Worm (Caenorhabditis elegans): ENCODE data around the gene F54B8.4.
"Not testable (repeated sequence)": the region's sequence is repeated elsewhere in the genome, so short reads cannot be mapped to it uniquely, and the experiment has no call there.

Gene F54B8.4

DNA sequence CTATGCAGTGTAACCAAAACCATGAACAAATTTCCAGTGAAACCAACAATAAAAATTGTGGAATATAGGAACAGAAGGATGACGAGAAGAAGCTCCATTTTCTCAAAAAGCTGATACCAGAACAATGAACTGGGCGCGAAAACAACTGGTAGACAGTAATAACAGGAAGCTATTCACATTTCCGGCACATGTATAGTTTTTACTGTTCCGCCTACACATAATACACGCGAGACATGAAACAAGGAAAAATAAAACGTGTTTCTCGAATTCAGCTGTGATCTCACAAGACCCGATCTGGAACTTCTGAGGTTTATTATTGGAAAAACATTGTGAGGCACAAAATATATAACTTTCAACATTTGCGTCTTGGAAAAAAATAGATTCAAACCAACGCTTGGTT is 6.6 kb upstream of the F54B8.4 start, which contains the start of gene srsx-36:
TSS of gene srsx-36 (minus strand) at position 101 of the 400 bp plus-strand sequence.
- no peak for TF ChIP-seq unc-62 (GFP tag; optimal IDR thresholded peaks at IDR 0.05)

DNA sequence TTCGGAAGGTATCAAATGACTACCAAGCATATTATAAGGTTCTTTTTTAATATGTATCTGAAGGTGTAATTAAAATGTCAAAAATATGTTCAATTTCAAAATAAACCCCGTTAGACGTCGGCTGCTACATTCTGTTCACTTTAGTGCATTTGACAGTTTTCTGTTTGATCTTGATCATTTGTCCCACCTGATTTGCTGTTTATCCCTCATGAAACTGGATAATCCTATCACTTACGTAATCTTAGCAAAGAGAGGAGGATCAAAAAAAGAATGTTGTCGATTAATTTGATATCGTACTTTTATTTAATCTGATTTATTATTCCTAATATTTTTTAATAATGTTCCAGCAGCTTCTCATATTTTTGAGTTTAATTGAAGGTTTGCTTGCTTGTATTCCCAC is 5.7 kb upstream of the F54B8.4 start, which contains the start of gene F54B8.1:
TSS of gene F54B8.1 (plus strand) at position 301 of the 400 bp plus-strand sequence.
- TF ChIP-seq unc-62 (GFP tag; optimal IDR thresholded peaks at IDR 0.05): no peak

DNA sequence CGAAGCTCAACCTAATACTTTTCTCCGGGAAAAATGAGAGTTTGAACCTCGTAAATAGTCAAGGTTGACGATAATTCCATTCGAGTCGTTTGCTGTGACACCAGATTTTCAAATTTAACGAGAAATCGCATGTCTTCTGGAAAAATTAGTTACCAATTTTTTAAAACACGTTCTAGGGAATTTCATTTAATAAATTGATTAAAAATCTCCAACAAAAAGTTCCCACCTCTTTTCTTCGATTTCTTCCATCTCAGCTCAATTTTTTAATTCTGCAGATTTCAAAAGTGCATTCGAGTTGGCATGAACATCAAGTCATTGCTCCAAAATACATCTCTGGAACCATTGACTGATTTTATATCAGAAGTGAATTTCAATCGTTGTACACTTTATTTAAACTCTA is 4.2 kb upstream of the F54B8.4 start, which contains the start of gene nhr-282:
TSS of gene nhr-282 (plus strand) at position 301 of the 400 bp plus-strand sequence.
- not testable (repeated sequence) for TF ChIP-seq unc-62 (GFP tag; optimal IDR thresholded peaks at IDR 0.05)

DNA sequence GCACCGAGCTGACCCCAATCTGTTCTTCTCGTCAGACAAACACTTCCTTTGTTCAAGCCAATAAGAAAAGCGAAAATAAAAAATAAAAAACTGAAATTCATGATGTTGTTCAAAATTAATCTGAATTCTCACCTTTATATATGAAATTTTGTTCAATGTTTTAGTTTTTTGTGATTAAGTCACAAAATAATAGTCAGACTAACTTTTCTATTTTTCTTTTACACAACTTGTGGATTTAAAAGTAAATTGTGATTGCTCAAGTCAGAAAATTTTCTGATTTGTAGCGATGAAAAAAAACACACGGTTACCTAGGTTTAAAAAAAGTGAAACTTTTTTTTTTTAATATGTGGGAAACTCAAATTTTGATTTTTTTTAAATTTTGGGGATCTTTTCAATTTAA is 1.6 kb downstream of the F54B8.4 start, which contains the start of gene abf-3:
TSS of gene abf-3 (minus strand) at position 101 of the 400 bp plus-strand sequence.
- TF ChIP-seq unc-62 (GFP tag; optimal IDR thresholded peaks at IDR 0.05): no peak

DNA sequence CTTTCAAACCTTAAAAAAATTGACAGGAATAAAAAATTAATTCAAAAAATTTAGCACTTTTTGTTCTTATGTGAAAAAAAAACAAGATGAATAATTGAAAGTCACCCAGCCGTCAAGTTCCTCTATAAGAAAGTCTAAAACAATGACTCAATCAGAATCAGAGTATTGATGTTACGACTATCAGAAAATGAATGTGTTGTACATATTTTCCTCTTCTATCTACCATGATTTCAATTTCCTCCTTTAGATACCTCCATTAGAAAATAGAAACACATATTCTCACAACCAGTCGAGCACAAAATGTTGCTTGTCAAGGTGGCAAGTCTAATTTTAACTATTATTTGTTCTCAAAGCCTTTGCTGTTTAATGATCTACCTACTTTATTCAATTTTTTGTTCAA is 3.8 kb downstream of the F54B8.4 start, which contains the start of gene srbc-48:
TSS of gene srbc-48 (plus strand) at position 301 of the 400 bp plus-strand sequence.
- TF ChIP-seq unc-62 (GFP tag; optimal IDR thresholded peaks at IDR 0.05): no peak

DNA sequence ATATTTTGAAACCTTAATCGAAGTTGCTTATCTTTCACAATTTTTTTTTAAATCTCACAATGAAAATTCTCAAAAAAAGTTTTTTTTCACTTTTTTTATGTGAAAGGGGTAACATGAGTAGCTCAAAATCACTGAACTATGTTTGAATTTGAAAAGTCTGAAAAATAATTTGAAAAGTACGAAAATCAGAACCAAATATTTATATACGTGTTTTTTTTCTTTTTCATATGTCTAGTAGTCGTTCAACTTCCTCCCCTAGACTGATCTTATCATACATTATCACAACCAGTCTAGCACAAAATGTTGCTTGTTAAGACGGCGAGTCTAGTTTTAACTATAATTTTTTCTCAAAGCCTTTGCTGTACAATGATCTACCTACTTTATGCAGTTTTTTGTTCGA is 5.2 kb downstream of the F54B8.4 start, which contains the start of gene srbc-49:
TSS of gene srbc-49 (plus strand) at position 301 of the 400 bp plus-strand sequence.
- TF ChIP-seq unc-62 (GFP tag; optimal IDR thresholded peaks at IDR 0.05): no peak

DNA sequence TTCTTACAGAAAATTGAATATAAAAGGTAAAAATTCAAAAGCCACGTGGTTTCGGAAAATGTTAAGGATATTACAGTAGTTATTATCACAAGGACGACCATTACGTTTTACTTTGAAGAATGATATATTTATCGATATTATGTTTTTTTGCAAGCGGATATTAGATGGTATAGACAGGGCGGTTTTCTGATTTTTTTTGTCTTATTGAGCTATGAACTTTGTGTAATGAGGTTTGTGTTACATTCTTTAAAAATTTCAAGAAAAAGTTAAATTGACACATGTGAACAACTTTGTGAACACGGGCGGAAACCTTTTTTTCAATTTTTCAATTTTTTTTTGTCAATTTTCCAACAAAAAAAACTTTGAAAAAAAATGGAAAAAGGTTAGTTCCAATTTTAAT is 8.7 kb downstream of the F54B8.4 start, which contains the start of gene srbc-50:
TSS of gene srbc-50 (minus strand) at position 101 of the 400 bp plus-strand sequence.
- TF ChIP-seq unc-62 (GFP tag; optimal IDR thresholded peaks at IDR 0.05): no peak

DNA sequence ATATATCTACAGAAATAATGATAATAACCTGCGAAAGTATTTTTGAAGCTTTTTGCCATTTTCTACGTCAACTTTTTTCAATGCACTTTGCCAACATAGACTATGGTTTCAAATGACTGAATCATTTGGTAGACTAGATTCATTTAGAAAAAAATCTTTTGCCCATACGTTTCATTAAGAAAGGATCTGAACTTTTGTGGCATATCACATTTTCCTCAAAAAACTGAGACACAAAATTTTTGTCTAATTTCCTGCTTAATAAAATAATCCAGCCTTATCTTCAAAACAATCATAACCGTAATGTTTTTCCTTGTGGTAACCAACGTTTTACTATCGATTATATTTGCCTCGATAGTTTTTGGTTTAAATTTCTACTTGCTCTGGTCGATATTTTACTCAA is 9.9 kb downstream of the F54B8.4 start, which contains the start of gene srbc-51:
TSS of gene srbc-51 (plus strand) at position 301 of the 400 bp plus-strand sequence.
- TF ChIP-seq unc-62 (GFP tag; optimal IDR thresholded peaks at IDR 0.05): no peak

DNA sequence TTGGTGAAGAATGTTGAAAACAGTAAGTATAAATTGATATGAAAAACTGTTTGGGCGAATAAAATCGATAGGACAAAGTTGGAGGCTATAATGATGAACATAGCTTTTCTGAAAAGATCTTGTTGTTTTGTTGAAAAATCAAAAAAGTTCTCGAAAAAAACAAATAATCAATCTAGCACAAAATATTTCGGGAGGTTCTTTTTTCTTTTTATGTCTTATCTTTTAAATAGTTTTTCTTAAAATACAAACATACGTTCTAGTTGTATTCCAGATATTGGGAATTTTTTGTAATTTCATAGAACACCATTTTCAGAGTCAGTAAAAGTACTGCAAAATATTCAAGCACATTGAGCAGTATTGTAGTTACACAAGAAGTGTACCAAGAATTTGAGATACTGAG is 13.7 kb downstream of the F54B8.4 start, which contains the start of gene srbc-55:
TSS of gene srbc-55 (minus strand) at position 101 of the 400 bp plus-strand sequence.
- no peak for TF ChIP-seq unc-62 (GFP tag; optimal IDR thresholded peaks at IDR 0.05)

DNA sequence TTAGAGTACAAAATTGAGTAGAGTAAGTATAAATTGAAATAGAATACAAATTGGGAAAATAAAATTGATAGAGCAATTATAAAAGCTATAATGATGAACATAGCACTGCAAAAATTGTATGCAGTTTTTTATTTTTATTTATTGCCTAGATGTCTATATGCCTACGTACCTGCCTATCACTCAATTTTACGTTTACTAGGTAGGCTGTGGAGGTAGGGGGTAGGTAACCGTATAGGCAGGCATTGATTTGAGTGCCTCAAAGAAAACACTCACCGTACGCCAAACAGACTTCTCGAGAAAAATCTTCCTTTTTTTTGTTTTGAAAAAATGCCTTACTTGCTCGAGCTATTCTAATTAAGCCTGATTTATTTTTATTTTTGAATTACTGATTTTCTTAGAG is 15.4 kb downstream of the F54B8.4 start, which contains the start of gene srbc-56:
TSS of gene srbc-56 (minus strand) at position 101 of the 400 bp plus-strand sequence.
- TF ChIP-seq unc-62 (GFP tag; optimal IDR thresholded peaks at IDR 0.05): no peak

DNA sequence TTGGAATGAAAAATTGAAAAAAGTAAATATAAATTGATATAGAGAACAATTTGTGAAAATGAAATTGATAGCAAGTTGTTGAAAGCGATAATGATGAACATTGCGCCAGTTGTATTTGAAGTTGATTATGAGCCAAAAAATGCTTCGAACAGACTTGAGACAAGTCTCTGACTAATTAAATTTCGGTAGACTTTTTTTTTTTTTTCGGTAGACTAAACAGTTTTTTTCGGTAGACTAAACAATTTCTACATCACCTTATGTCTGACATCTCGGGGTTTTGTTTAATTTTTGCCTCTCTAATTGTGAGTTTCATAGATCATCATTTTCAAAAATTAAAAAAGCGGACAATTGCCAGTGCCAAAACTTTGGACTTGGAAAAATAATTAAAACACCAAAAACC is 17.4 kb downstream of the F54B8.4 start, which contains the start of gene srbc-54:
TSS of gene srbc-54 (minus strand) at position 101 of the 400 bp plus-strand sequence.
- no peak for TF ChIP-seq unc-62 (GFP tag; optimal IDR thresholded peaks at IDR 0.05)

DNA sequence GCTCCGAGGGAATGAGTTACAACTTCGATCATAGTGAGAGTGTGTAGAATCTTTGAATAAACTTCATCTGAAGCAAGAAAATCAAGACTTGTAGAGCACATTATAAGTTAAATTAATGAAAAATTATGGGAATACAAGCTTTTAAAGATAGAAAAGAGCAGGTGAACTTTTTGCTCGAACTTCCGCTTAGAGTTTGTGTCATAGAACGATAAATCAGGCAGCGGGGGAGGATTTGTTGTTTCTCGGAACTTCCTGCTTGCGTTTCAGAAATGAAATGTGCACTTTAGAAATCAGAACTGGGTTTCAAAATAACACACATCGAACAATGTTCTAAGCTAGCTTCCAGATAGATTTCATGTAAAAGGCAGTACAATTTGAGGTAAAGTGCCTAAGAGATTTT is 24.9 kb downstream of the F54B8.4 start, which contains the start of gene srh-149:
TSS of gene srh-149 (minus strand) at position 101 of the 400 bp plus-strand sequence.
- TF ChIP-seq unc-62 (GFP tag; optimal IDR thresholded peaks at IDR 0.05): no peak

DNA sequence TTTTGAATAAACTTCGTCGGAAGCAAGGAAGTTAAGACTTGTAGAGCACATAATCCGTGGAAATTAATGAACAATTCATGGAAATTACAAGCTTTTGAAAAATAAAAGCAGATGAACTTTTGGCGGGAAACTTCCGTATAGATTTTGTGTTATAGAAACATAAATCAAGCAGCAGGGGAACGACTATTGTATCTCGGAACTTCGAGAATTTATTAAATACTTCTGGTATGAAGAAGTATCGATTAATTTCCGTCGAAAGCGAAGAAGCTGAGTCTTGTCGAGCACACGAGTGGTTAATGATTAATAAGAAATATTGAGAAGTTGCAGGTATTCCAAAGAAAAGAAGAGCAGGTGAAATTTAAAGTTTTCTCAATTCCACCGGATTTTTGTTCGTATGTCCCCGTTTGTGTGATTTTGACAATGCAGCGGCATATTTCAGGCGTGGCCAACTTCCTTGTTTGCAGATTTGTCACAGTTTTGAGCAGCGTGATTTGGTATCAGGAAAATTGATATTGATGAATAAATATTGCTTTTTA is 34.2 kb downstream of the F54B8.4 start, which contains the start of gene srh-147:
TSS of gene srh-147 (minus strand) at position 51 of the 536 bp plus-strand sequence.
- TF ChIP-seq unc-62 (GFP tag; optimal IDR thresholded peaks at IDR 0.05): not testable (repeated sequence)

DNA sequence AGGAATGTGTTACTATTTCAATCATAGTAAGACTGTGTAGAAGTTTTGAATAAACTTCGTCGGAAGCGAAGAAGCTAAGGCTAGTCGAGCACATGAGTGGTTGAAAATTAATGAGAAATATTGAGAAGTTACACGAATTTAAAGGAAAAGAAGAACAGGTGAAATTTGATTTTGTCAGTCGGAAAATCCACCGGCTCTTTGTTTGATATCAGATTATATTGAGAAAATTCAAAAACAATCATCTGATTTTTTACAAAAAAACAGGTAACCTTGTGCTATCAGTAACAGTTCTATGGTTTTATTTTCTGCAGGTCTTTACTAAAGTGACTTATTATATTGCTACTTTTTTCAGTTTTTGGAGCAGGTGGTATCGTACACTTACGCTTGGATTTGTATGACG is 42.1 kb downstream of the F54B8.4 start, which contains the start of gene srh-148:
TSS of gene srh-148 (minus strand) at position 101 of the 400 bp plus-strand sequence.
- TF ChIP-seq unc-62 (GFP tag; optimal IDR thresholded peaks at IDR 0.05): no peak

DNA sequence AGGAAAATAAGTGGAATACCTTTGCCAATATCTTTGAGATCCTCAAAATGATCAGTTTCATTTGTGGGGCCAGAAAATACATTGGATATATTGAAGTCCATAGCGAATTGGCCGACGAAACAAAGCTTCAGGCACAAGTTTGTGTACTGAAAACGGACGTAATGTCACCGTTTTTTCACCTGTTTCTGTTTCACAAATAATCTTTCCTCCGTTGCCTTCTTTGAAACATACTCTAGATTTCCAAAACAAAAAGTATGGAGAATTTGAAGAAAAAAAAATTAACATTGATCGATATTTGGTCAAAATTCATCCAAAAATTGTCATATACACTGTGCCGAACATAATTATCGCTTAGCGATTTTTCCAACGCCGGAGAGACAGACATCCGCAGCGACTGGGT is 46.4 kb downstream of the F54B8.4 start, which contains the start of gene srz-12:
TSS of gene srz-12 (minus strand) at position 101 of the 400 bp plus-strand sequence.
- no peak for TF ChIP-seq unc-62 (GFP tag; optimal IDR thresholded peaks at IDR 0.05)

DNA sequence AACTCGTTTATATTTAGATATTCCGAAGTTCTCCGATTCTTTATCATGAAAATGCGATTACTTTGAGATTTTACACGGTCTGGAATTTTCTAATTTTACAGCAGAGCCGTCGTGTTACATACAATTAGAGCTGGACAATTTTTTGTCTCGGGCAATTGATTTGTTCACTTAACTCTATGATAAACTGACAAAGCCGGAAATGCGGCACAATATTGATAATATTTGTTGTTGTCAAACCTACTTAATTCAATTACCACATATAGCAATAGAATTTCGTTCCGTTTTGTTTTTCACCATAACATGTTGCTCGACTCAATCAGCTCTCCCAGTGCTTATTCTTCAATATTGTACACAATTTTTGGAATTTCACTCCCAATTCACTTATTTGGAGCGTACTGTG is 46.9 kb downstream of the F54B8.4 start, which contains the start of gene srh-299:
TSS of gene srh-299 (plus strand) at position 301 of the 400 bp plus-strand sequence.
- no peak for TF ChIP-seq unc-62 (GFP tag; optimal IDR thresholded peaks at IDR 0.05)
